Worm (Caenorhabditis elegans) whole organism, midembryonic: ENCODE measurements around the gene C01G5.7.

Experiments
- flt-1 ChIP-seq: fragments of 200-800 bp; sonication (Bioruptor generic); IDR thresholded peaks from 2 replicates; pipeline ENCODE4 v1.3.6; 2022; ENCODE audit warnings: missing genetic modification characterization, missing compliant biosample characterization
- ztf-23 ChIP-seq: fragments of 200-800 bp; sonication (Bioruptor generic); IDR thresholded peaks from 2 replicates; pipeline ENCODE4 v1.3.6; 2022; ENCODE audit warnings: missing genetic modification reagents, missing genetic modification characterization, missing compliant biosample characterization
- ztf-29 ChIP-seq: fragments of 200-800 bp; sonication (Bioruptor generic); IDR thresholded peaks from 2 replicates; pipeline ENCODE4 v1.3.6; 2022; ENCODE audit warnings: missing genetic modification reagents, missing genetic modification characterization, missing compliant biosample characterization

- TF ChIP-seq ztf-23 (no peak), flt-1 (no peak), ztf-29 (no peak)
Observed at ce11 chrIV:6500843-6501242, 17.1 kb upstream of the C01G5.7 start.
